Worm (Caenorhabditis elegans): ENCODE results near the gene ZK105.5.
"Not testable (repeated sequence)": the region's sequence is repeated elsewhere in the genome, so short reads cannot be mapped to it uniquely, and the experiment has no call there.

Gene ZK105.5

ce11 chrV:7723967-7724544 lies 6.5 kb upstream of the ZK105.5 start, which contains the start of the genes ZK105.6 and ZK105.8:
ZK105.6 (minus strand) TSS chrV:7724067.
ZK105.8 (plus strand) TSS chrV:7724494.
- no peak for TF ChIP-seq flt-1 (GFP tag; IDR thresholded peaks at IDR 0.05)
- no peak for TF ChIP-seq ceh-13 (GFP tag; optimal IDR thresholded peaks at IDR 0.05)
- TF ChIP-seq tbx-11 (GFP tag; IDR thresholded peaks at IDR 0.05), result no peak
- TF ChIP-seq pes-1 (GFP tag; IDR thresholded peaks at IDR 0.05), result no peak
- no peak for TF ChIP-seq ceh-36 (tag; optimal IDR thresholded peaks at IDR 0.05)
- no peak for TF ChIP-seq hmg-4 (GFP tag; optimal IDR thresholded peaks at IDR 0.05)
- no peak for TF ChIP-seq ets-7 (tag; optimal IDR thresholded peaks at IDR 0.05)
- TF ChIP-seq scrt-1 (GFP tag; IDR thresholded peaks at IDR 0.05), result no peak
- TF ChIP-seq tra-4 (tag; optimal IDR thresholded peaks at IDR 0.05), result no peak
- no peak for TF ChIP-seq aly-1 (tag; optimal IDR thresholded peaks at IDR 0.05)
- TF ChIP-seq tbx-37 (GFP tag; conservative IDR thresholded peaks at IDR 0.05), result no peak
- no peak for TF ChIP-seq hnd-1 (tag; optimal IDR thresholded peaks at IDR 0.05)
- no peak for TF ChIP-seq B0310.2 (tag; optimal IDR thresholded peaks at IDR 0.05)

ce11 chrV:7721945-7722344 lies 4.4 kb upstream of the ZK105.5 start, which contains the start of gene ZK105.14:
ZK105.14 (minus strand) TSS chrV:7722045.
- TF ChIP-seq ceh-36 (tag; optimal IDR thresholded peaks at IDR 0.05), result no peak
- TF ChIP-seq B0310.2 (tag; optimal IDR thresholded peaks at IDR 0.05), result no peak
- TF ChIP-seq ama-1 (optimal IDR thresholded peaks at IDR 0.05), result no peak
- no peak for TF ChIP-seq pes-1 (GFP tag; IDR thresholded peaks at IDR 0.05)
- no peak for TF ChIP-seq aly-1 (tag; optimal IDR thresholded peaks at IDR 0.05)

ce11 chrV:7716034-7716433 lies 1.5 kb downstream of the ZK105.5 start, which contains the start of gene ZK105.12:
ZK105.12 (minus strand) TSS chrV:7716134.
- TF ChIP-seq flt-1 (GFP tag; IDR thresholded peaks at IDR 0.05) (no peak), B0310.2 (tag; optimal IDR thresholded peaks at IDR 0.05) (no peak), hnd-1 (tag; optimal IDR thresholded peaks at IDR 0.05) (no peak), ceh-36 (tag; optimal IDR thresholded peaks at IDR 0.05) (no peak), ets-7 (tag; optimal IDR thresholded peaks at IDR 0.05) (no peak), tbx-37 (GFP tag; conservative IDR thresholded peaks at IDR 0.05) (no peak), ama-1 (optimal IDR thresholded peaks at IDR 0.05) (no peak), hmbx-1 (tag; optimal IDR thresholded peaks at IDR 0.05) (no peak), tbx-11 (GFP tag; IDR thresholded peaks at IDR 0.05) (no peak), aly-1 (tag; optimal IDR thresholded peaks at IDR 0.05) (no peak)

ce11 chrV:7713691-7714090 lies 3.8 kb downstream of the ZK105.5 start, which contains the start of gene ZK105.1:
ZK105.1 (plus strand) TSS chrV:7713991.
- TF ChIP-seq flt-1 (GFP tag; IDR thresholded peaks at IDR 0.05) (no peak), tra-4 (tag; optimal IDR thresholded peaks at IDR 0.05) (no peak), ceh-13 (GFP tag; optimal IDR thresholded peaks at IDR 0.05) (no peak), pes-1 (GFP tag; IDR thresholded peaks at IDR 0.05) (no peak), sea-1 (GFP tag; conservative IDR thresholded peaks at IDR 0.05) (no peak)

ce11 chrV:7713072-7713471 lies 4.5 kb downstream of the ZK105.5 start, which contains the start of gene ZK105.13:
ZK105.13 (minus strand) TSS chrV:7713172.
- TF ChIP-seq flt-1 (GFP tag; IDR thresholded peaks at IDR 0.05) (no peak), sea-1 (GFP tag; conservative IDR thresholded peaks at IDR 0.05) (no peak), hmbx-1 (tag; optimal IDR thresholded peaks at IDR 0.05) (no peak), aly-1 (tag; optimal IDR thresholded peaks at IDR 0.05) (no peak), ceh-36 (tag; optimal IDR thresholded peaks at IDR 0.05) (no peak), hnd-1 (tag; optimal IDR thresholded peaks at IDR 0.05) (no peak), ama-1 (optimal IDR thresholded peaks at IDR 0.05) (no peak), tbx-11 (GFP tag; IDR thresholded peaks at IDR 0.05) (no peak), F13C5.2 (tag; optimal IDR thresholded peaks at IDR 0.05) (no peak)

- no peak for TF ChIP-seq hmbx-1 (tag; optimal IDR thresholded peaks at IDR 0.05)
- no peak for TF ChIP-seq pes-1 (GFP tag; IDR thresholded peaks at IDR 0.05)
- no peak for TF ChIP-seq tbx-11 (GFP tag; IDR thresholded peaks at IDR 0.05)
- no peak for TF ChIP-seq flt-1 (GFP tag; IDR thresholded peaks at IDR 0.05)
These were observed 9.0 kb downstream of the ZK105.5 start, which contains the start of gene ZK105.11 for ce11 chrV:7708525-7708924. ZK105.11 (minus strand) TSS chrV:7708625.

- TF ChIP-seq hmbx-1 (tag; optimal IDR thresholded peaks at IDR 0.05) (no peak), ama-1 (optimal IDR thresholded peaks at IDR 0.05) (no peak), B0310.2 (tag; optimal IDR thresholded peaks at IDR 0.05) (no peak), pes-1 (GFP tag; IDR thresholded peaks at IDR 0.05) (no peak), ets-7 (tag; optimal IDR thresholded peaks at IDR 0.05) (no peak), tbx-11 (GFP tag; IDR thresholded peaks at IDR 0.05) (no peak), hmg-4 (GFP tag; optimal IDR thresholded peaks at IDR 0.05) (no peak), sea-1 (GFP tag; conservative IDR thresholded peaks at IDR 0.05) (no peak), tra-4 (tag; optimal IDR thresholded peaks at IDR 0.05) (no peak), flt-1 (GFP tag; IDR thresholded peaks at IDR 0.05) (no peak), ceh-36 (tag; optimal IDR thresholded peaks at IDR 0.05) (no peak), aly-1 (tag; optimal IDR thresholded peaks at IDR 0.05) (no peak)
These were observed 12.2 kb downstream of the ZK105.5 start, which contains the start of gene srw-3 for ce11 chrV:7705316-7705715. srw-3 (plus strand) TSS chrV:7705616.

- TF ChIP-seq tbx-37 (GFP tag; conservative IDR thresholded peaks at IDR 0.05); tra-4 (tag; optimal IDR thresholded peaks at IDR 0.05); scrt-1 (GFP tag; IDR thresholded peaks at IDR 0.05): not testable (repeated sequence)
These were observed 14.0 kb downstream of the ZK105.5 start, which contains the start of gene srsx-40 for ce11 chrV:7703536-7703935. srsx-40 (minus strand) TSS chrV:7703636.

All from whole organism, early embryonic.